Worm (Caenorhabditis elegans) whole organism, dauer: Measurements from ENCODE around the gene C05C12.6.

Experiments used
- unc-62 ChIP-seq: sonication (generic microtip); optimal IDR thresholded peaks from 2 replicates; lab custom pipeline; 2017; ENCODE audit warnings: missing biosample characterization, missing genetic modification reagents, missing genetic modification characterization

Gene C05C12.6

ce11 chrIV:11186729-11187128 is 54.5 kb downstream of the C05C12.6 start, which contains the start of gene sdz-27:
Gene sdz-27 (plus strand): TSS chrIV:11187029.
- no peak for TF ChIP-seq unc-62 (GFP tag; lab: Kevin White, UChicago)

- TF ChIP-seq unc-62 (GFP tag; lab: Kevin White, UChicago), result no peak
Measured at ce11 chrIV:11183991-11184390, 57.3 kb downstream of the C05C12.6 start, which contains the start of gene nuaf-3. Gene nuaf-3 (plus strand): TSS chrIV:11184291.

- TF ChIP-seq unc-62 (GFP tag; lab: Kevin White, UChicago), result no peak
Measured at ce11 chrIV:11183013-11183412, 58.3 kb downstream of the C05C12.6 start, which contains the start of gene prx-14. Gene prx-14 (plus strand): TSS chrIV:11183132.
